Worm (Caenorhabditis elegans): ENCODE measurements around the gene dmd-4.

dmd-4 gene

ce11 chrX:14810718-14811117 is 50.9 kb downstream of the dmd-4 start, which contains the start of gene atf-4 (continued):
- TF ChIP-seq nhr-85 (tag) (peak; percentile 85), lir-3 (tag; optimal IDR thresholded peaks at IDR 0.05; ENCODE audit: poor library complexity) (no peak), nhr-20 (tag; optimal IDR thresholded peaks at IDR 0.05) (peak; percentile 87), aha-1 (tag; optimal IDR thresholded peaks at IDR 0.05) (no peak), zip-4 (GFP tag; optimal IDR thresholded peaks at IDR 0.05) (no peak), nhr-28 (tag; optimal IDR thresholded peaks at IDR 0.05) (no peak)

ce11 chrX:14809905-14810304 is 51.7 kb downstream of the dmd-4 start:
- TF ChIP-seq unc-130 (tag; optimal IDR thresholded peaks at IDR 0.05) (no peak), snu-23 (GFP tag; optimal IDR thresholded peaks at IDR 0.05) (peak; percentile 14), elt-3 (tag; optimal IDR thresholded peaks at IDR 0.05) (peak in 1 of 6 experiments; percentile 38), nhr-71 (tag; optimal IDR thresholded peaks at IDR 0.05) (peak; percentile 32), mab-9 (GFP tag; IDR thresholded peaks at IDR 0.05) (no peak), nhr-20 (tag; optimal IDR thresholded peaks at IDR 0.05) (peak; percentile 40), nhr-19 (GFP tag; conservative IDR thresholded peaks at IDR 0.05) (peak; percentile 35), elt-2 (tag; optimal IDR thresholded peaks at IDR 0.05) (peak; percentile 42), lin-13 (GFP tag; optimal IDR thresholded peaks at IDR 0.05) (no peak), lin-14 (GFP tag; optimal IDR thresholded peaks at IDR 0.05) (peak; percentile 5), nhr-90 (tag; optimal IDR thresholded peaks at IDR 0.05; ENCODE audit: poor library complexity) (peak; percentile 12), nhr-85 (tag) (peak; percentile 53), lin-35 (GFP tag; optimal IDR thresholded peaks at IDR 0.05) (peak in 1 of 2 experiments; percentile 16), rnt-1 (tag; optimal IDR thresholded peaks at IDR 0.05) (no peak), blmp-1 (tag; optimal IDR thresholded peaks at IDR 0.05) (peak; percentile 38)

DNA sequence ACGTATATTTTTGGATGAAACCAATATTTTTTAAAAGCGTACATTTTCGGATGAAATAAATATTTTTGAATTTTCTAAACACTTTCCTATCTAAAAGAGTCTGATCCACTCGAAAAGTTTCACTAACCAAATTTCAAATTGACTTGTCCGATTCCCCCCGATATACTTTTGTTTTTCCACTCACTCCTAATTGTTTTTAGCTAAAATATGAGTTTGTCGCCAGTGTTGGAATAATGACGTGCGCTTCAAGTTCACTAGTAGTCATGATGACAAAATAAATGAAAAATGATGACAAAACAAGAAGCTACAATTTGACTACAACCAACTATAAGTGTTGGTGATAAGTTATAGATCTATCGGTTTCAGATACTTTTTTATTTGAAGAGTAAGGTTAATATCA is 52.9 kb downstream of the dmd-4 start:
- peak; percentile 71 for TF ChIP-seq nhr-85 (tag)
- TF ChIP-seq skn-1 (tag; optimal IDR thresholded peaks at IDR 0.05), result peak; percentile 23
- no peak for TF ChIP-seq efl-1 (optimal IDR thresholded peaks at IDR 0.05)
- peak in 1 of 2 experiments; percentile 12 for TF ChIP-seq efl-1 (GFP tag; optimal IDR thresholded peaks at IDR 0.05 in 1 of 2)
- TF ChIP-seq nhr-47 (tag; optimal IDR thresholded peaks at IDR 0.05), result peak; percentile 8
- no peak for TF ChIP-seq ama-1 (optimal IDR thresholded peaks at IDR 0.05)
- peak; percentile 61 for TF ChIP-seq nhr-71 (tag; optimal IDR thresholded peaks at IDR 0.05)
- TF ChIP-seq nhr-90 (tag; optimal IDR thresholded peaks at IDR 0.05; ENCODE audit: poor library complexity), result peak; percentile 31
- peak in 1 of 2 experiments; percentile 9 for TF ChIP-seq lin-35 (GFP tag; optimal IDR thresholded peaks at IDR 0.05)
- TF ChIP-seq grh-1 (GFP tag; IDR thresholded peaks at IDR 0.05), result no peak
